Fruit fly (Drosophila melanogaster) S2 (cell line): ENCODE data around the gene dpr10.

Experiments used
- CG8478 ChIP-seq: fragments of >200 bp; optimal IDR thresholded peaks from 2 replicates; lab custom pipeline; 2018
- CTCF ChIP-seq, 2 experiments: fragments of >200 bp; optimal IDR thresholded peaks; 2 replicates each; lab custom pipeline; 2018

DNA sequence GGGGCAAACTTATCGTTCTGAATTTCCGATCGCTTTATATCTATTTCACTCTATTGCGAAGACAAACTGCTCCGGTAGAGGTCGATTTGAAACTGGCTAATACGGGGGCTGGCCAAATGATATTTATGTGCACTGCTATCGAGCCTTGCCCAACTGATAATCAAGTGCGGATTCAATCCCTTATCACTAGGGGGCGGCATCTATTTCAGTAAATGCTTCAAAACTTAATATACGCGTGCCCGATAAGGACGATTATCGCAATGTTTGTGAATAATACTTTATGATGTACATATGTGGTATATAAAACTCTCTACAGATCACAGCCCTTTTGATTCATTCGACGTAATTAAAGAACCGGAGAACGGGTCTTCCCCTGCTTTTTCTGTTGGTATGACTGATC lies 87.9 kb downstream of the dpr10 start, which contains the start of gene Srg2:
- TF ChIP-seq CG8478 (lab: Kevin White, UChicago), result no peak
- TF ChIP-seq CTCF (optimal IDR thresholded peaks at IDR 0.05; lab: Kevin White, UChicago), result no peak
